Fruit fly (Drosophila melanogaster) S2 (cell line): Measurements from ENCODE around the gene AOX3.

Source experiments
- CG8478 ChIP-seq: fragments of >200 bp; optimal IDR thresholded peaks from 2 replicates; lab custom pipeline; 2018
- CTCF ChIP-seq, 2 experiments: fragments of >200 bp; optimal IDR thresholded peaks; 2 replicates each; lab custom pipeline; 2018

dm6 chr3R:15587491-15587890 is 39.5 kb upstream of the AOX3 start:
- TF ChIP-seq CG8478 (lab: Kevin White, UChicago) = no peak
- TF ChIP-seq CTCF (optimal IDR thresholded peaks at IDR 0.05; lab: Kevin White, UChicago) = no peak
